Worm (Caenorhabditis elegans): ENCODE data around the gene W03B1.3.

DNA sequence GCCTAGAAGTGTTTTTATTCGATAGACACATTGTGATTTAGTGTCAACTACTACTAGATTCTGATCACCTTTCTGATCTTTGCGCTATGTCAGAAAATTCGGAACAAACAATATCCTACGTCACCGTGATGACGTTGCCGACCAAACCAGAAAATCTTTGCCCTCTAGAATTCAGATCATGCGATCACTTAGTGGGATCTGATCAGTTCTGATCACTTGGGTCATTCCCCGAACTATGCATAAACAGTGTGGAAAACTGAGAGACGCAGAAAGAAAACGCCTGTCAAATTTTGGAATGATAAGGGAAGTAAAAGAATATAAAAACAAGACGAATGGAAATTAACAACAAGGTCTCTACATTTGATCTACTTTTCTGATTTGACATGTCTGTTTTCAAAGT lies 41.5 kb downstream of the W03B1.3 start, which contains the start of gene F15E6.3:
- TF ChIP-seq pha-4 (tag; optimal IDR thresholded peaks at IDR 0.05) (no peak), ztf-11 (tag; optimal IDR thresholded peaks at IDR 0.05) (no peak), elt-3 (tag; optimal IDR thresholded peaks at IDR 0.05) (no peak), unc-62 (GFP tag; optimal IDR thresholded peaks at IDR 0.05) (no peak), snpc-4 (tag; optimal IDR thresholded peaks at IDR 0.05) (no peak), nhr-28 (tag; optimal IDR thresholded peaks at IDR 0.05) (no peak), nhr-237 (tag; optimal IDR thresholded peaks at IDR 0.05) (no peak), ces-1 (GFP tag; optimal IDR thresholded peaks at IDR 0.05) (no peak)

All from whole organism, mixed stage, embryonic.